Worm (Caenorhabditis elegans) whole organism, midembryonic: Measurements from ENCODE around the gene srv-14.

Experiments
- T22C8.4 ChIP-seq: fragments of 200-800 bp; sonication (Bioruptor generic); IDR thresholded peaks from 2 replicates; pipeline ENCODE4 v1.3.6; 2022; ENCODE audit warnings: missing genetic modification characterization, missing compliant biosample characterization
- flt-1 ChIP-seq: fragments of 200-800 bp; sonication (Bioruptor generic); IDR thresholded peaks from 2 replicates; pipeline ENCODE4 v1.3.6; 2022; ENCODE audit warnings: missing genetic modification characterization, missing compliant biosample characterization
- ztf-29 ChIP-seq: fragments of 200-800 bp; sonication (Bioruptor generic); IDR thresholded peaks from 2 replicates; pipeline ENCODE4 v1.3.6; 2022; ENCODE audit warnings: missing genetic modification reagents, missing genetic modification characterization, missing compliant biosample characterization

DNA sequence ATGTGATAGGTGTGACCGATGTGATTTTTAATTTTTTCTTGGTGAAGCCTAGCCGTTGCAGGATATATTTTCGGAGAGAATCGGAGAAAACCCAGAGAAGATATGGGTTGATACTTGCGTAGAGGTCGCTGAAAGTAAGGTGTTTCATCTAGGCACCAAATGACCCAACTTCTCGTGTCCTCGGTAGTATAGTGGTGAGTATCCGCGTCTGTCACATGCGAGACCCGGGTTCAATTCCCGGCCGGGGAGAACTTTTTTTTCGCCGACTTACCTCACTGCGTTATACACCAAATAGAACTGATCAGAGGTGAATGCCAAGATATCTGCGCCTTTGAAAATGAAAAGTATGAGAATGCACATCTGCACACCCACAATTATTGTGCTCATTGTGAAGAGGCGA, 37.8 kb upstream of the srv-14 start:
- no peak for TF ChIP-seq flt-1 (GFP tag; lab: Robert Waterston, UW)
- no peak for TF ChIP-seq T22C8.4 (GFP tag; lab: Robert Waterston, UW)
- 0 out of 2 replicates have a peak, but pooled peaks have one; percentile 36 for TF ChIP-seq ztf-29 (GFP tag; lab: Robert Waterston, UW)
